Worm (Caenorhabditis elegans): ENCODE results near the gene dmd-4.

DNA sequence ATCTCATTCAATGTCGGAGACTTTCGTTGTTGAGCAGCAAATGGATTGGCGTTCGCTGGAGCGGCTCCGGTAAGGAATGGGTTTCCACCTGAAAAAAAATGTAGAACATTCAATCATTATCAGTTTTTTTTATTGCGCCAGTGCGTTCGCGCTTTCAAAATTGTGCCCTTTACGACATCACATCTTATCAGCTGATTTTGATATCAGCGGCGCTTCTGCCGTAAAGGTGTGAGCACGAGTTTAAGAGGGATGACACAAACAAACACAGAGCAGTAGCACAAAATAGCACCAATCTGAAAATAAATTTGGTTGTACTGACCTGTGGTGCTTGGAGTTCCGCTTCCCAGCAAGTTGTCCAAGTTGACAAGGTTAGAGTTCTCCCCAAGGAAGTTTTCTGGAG is 44.9 kb downstream of the dmd-4 start:
- TF ChIP-seq snpc-4 (tag; optimal IDR thresholded peaks at IDR 0.05) = no peak
- TF ChIP-seq ceh-82 (tag; optimal IDR thresholded peaks at IDR 0.05) = no peak
- no peak for TF ChIP-seq nhr-76 (tag; optimal IDR thresholded peaks at IDR 0.05)
- TF ChIP-seq nhr-28 (tag; optimal IDR thresholded peaks at IDR 0.05) = no peak
- no peak for TF ChIP-seq unc-62 (GFP tag; optimal IDR thresholded peaks at IDR 0.05)
- TF ChIP-seq nhr-11 (tag; optimal IDR thresholded peaks at IDR 0.05) = no peak
- TF ChIP-seq zag-1 (tag; optimal IDR thresholded peaks at IDR 0.05) = no peak
- TF ChIP-seq elt-2 (tag; optimal IDR thresholded peaks at IDR 0.05) = peak; percentile 94
